Worm (Caenorhabditis elegans): ENCODE data around the gene lys-6.

The lys-6 gene

ce11 chrIV:11578492-11578891 lies 49.3 kb downstream of the lys-6 start, which contains the start of gene rib-1:
Gene rib-1 (plus strand): TSS chrIV:11578792.
- TF ChIP-seq dao-5 (tag; optimal IDR thresholded peaks at IDR 0.05) (no peak), him-1 (tag; optimal IDR thresholded peaks at IDR 0.05) (no peak), W03F9.2 (tag; optimal IDR thresholded peaks at IDR 0.05) (no peak)

All from whole organism, L4/young adult.